Worm (Caenorhabditis elegans) whole organism, L3 larva: Measurements from ENCODE around the gene dpy-19.

ENCODE experiments used
- R02D3.7 ChIP-seq: fragments of 150-350 bp; optimal IDR thresholded peaks from 2 replicates; lab custom pipeline; 2014; ENCODE audit warnings: missing biosample characterization, missing genetic modification characterization
- ZK546.5 ChIP-seq: sonication (generic microtip); optimal IDR thresholded peaks from 2 replicates; lab custom pipeline; 2017; ENCODE audit warnings: missing biosample characterization, missing genetic modification characterization
- ama-1 ChIP-seq: fragments of 150-350 bp; optimal IDR thresholded peaks from 2 replicates; lab custom pipeline; 2018
- ceh-28 ChIP-seq: fragments of 150-350 bp; optimal IDR thresholded peaks from 2 replicates; lab custom pipeline; 2014; ENCODE audit warnings: missing biosample characterization, missing genetic modification reagents, missing genetic modification characterization
- ceh-82 ChIP-seq: fragments of 150-350 bp; optimal IDR thresholded peaks from 2 replicates; lab custom pipeline; 2014; ENCODE audit warnings: missing biosample characterization, missing genetic modification characterization
- daf-12 ChIP-seq: fragments of 150-350 bp; optimal IDR thresholded peaks from 2 replicates; lab custom pipeline; 2014; ENCODE audit warnings: missing biosample characterization, missing genetic modification reagents, missing genetic modification characterization
- egl-27 ChIP-seq: sonication (generic microtip); optimal IDR thresholded peaks from 4 replicates; lab custom pipeline; 2017; ENCODE audit warnings: missing biosample characterization, missing genetic modification reagents, missing genetic modification characterization
- egl-5 ChIP-seq: fragments of 150-350 bp; optimal IDR thresholded peaks from 2 replicates; lab custom pipeline; 2017; ENCODE audit warnings: missing biosample characterization, missing genetic modification reagents, missing genetic modification characterization, inconsistent platforms
- elt-1 ChIP-seq: fragments of 150-350 bp; optimal IDR thresholded peaks from 2 replicates; lab custom pipeline; 2014; ENCODE audit warnings: missing biosample characterization, missing genetic modification characterization
- elt-2 ChIP-seq: sonication (generic microtip); optimal IDR thresholded peaks from 2 replicates; lab custom pipeline; 2016; ENCODE audit warnings: missing genetic modification reagents, mild to moderate bottlenecking, missing genetic modification characterization, missing compliant biosample characterization
- eor-1 ChIP-seq, 2 experiments: fragments of 150-350 bp; optimal IDR thresholded peaks; 2 replicates each; lab custom pipeline; 2014 to 2018; ENCODE audit warnings: missing biosample characterization in 2 of 2, missing genetic modification characterization in 2 of 2
- fkh-10 ChIP-seq: sonication (generic microtip); optimal IDR thresholded peaks from 2 replicates; lab custom pipeline; 2017; ENCODE audit warnings: missing biosample characterization, missing genetic modification reagents, missing genetic modification characterization
- fkh-2 ChIP-seq: fragments of 150-350 bp; optimal IDR thresholded peaks from 2 replicates; lab custom pipeline; 2014; ENCODE audit warnings: missing biosample characterization, missing genetic modification reagents, missing genetic modification characterization
- fos-1 ChIP-seq: fragments of 150-350 bp; optimal IDR thresholded peaks from 2 replicates; lab custom pipeline; 2014; ENCODE audit warnings: missing biosample characterization, missing genetic modification characterization
- hmg-11 ChIP-seq: sonication (generic microtip); optimal IDR thresholded peaks from 2 replicates; lab custom pipeline; 2016; ENCODE audit warnings: missing genetic modification characterization, missing compliant biosample characterization
- jun-1 ChIP-seq: fragments of 150-350 bp; optimal IDR thresholded peaks from 2 replicates; lab custom pipeline; 2014; ENCODE audit warnings: missing biosample characterization, missing genetic modification reagents, missing genetic modification characterization
- lin-15B ChIP-seq: fragments of 150-350 bp; optimal IDR thresholded peaks from 2 replicates; lab custom pipeline; 2014; ENCODE audit warnings: missing biosample characterization, missing genetic modification characterization
- lin-39 ChIP-seq: fragments of 150-350 bp; optimal IDR thresholded peaks from 2 replicates; lab custom pipeline; 2018; ENCODE audit warnings: missing biosample characterization, missing genetic modification reagents, missing genetic modification characterization
- nfya-1 ChIP-seq: sonication (generic microtip); optimal IDR thresholded peaks from 2 replicates; lab custom pipeline; 2017; ENCODE audit warnings: missing genetic modification characterization, mild to moderate bottlenecking, missing compliant biosample characterization, antibody characterized with exemption, moderate library complexity; ENCODE audit not compliant: insufficient read depth
- nhr-11 ChIP-seq: fragments of 150-350 bp; optimal IDR thresholded peaks from 2 replicates; lab custom pipeline; 2014; ENCODE audit warnings: missing biosample characterization, missing genetic modification characterization
- nhr-12 ChIP-seq: fragments of 150-350 bp; optimal IDR thresholded peaks from 2 replicates; lab custom pipeline; 2014; ENCODE audit warnings: missing biosample characterization, missing genetic modification characterization
- nhr-23 ChIP-seq: fragments of 150-350 bp; optimal IDR thresholded peaks from 2 replicates; lab custom pipeline; 2014; ENCODE audit warnings: missing biosample characterization, missing genetic modification reagents, missing genetic modification characterization
- nhr-25 ChIP-seq: sonication (generic microtip); optimal IDR thresholded peaks from 2 replicates; lab custom pipeline; 2017; ENCODE audit warnings: missing biosample characterization, missing genetic modification characterization
- nhr-43 ChIP-seq: sonication (generic microtip); optimal IDR thresholded peaks from 2 replicates; lab custom pipeline; 2016; ENCODE audit warnings: mild to moderate bottlenecking, missing genetic modification characterization, missing compliant biosample characterization; ENCODE audit not compliant: poor library complexity, severe bottlenecking
- nhr-67 ChIP-seq: fragments of 150-350 bp; optimal IDR thresholded peaks from 2 replicates; lab custom pipeline; 2014; ENCODE audit warnings: missing biosample characterization, missing genetic modification characterization
- nhr-76 ChIP-seq: fragments of 150-350 bp; sonication (generic microtip); optimal IDR thresholded peaks from 5 replicates; lab custom pipeline; 2014; ENCODE audit warnings: missing biosample characterization, missing genetic modification characterization
- pha-4 ChIP-seq: fragments of 150-350 bp; optimal IDR thresholded peaks from 2 replicates; lab custom pipeline; 2014; ENCODE audit warnings: missing biosample characterization, missing genetic modification reagents, missing genetic modification characterization
- pqm-1 ChIP-seq: fragments of 150-350 bp; optimal IDR thresholded peaks from 2 replicates; lab custom pipeline; 2017; ENCODE audit warnings: missing biosample characterization, missing genetic modification characterization, inconsistent platforms
- skn-1 ChIP-seq: fragments of 150-350 bp; optimal IDR thresholded peaks from 2 replicates; lab custom pipeline; 2014; ENCODE audit warnings: missing biosample characterization, missing genetic modification characterization
- snpc-4 ChIP-seq: fragments of 150-350 bp; optimal IDR thresholded peaks from 2 replicates; lab custom pipeline; 2014; ENCODE audit warnings: missing biosample characterization, missing genetic modification characterization
- tbx-2 ChIP-seq: sonication (generic microtip); optimal IDR thresholded peaks from 2 replicates; lab custom pipeline; 2016; ENCODE audit warnings: mild to moderate bottlenecking, missing genetic modification characterization, missing compliant biosample characterization
- unc-39 ChIP-seq: sonication (generic microtip); optimal IDR thresholded peaks from 4 replicates; lab custom pipeline; 2017; ENCODE audit warnings: missing biosample characterization, missing genetic modification characterization
- zag-1 ChIP-seq: fragments of 150-350 bp; optimal IDR thresholded peaks from 2 replicates; lab custom pipeline; 2014; ENCODE audit warnings: missing biosample characterization, missing genetic modification characterization
- ztf-11 ChIP-seq: fragments of 150-350 bp; optimal IDR thresholded peaks from 2 replicates; lab custom pipeline; 2014; ENCODE audit warnings: missing biosample characterization, missing genetic modification characterization

dpy-19 gene

ce11 chrIII:8700289-8700957 lies 33.1 kb upstream of the dpy-19 start, which contains the start of the genes sdz-1 and vps-33.1:
sdz-1 (minus strand) TSS chrIII:8700339.
vps-33.1 (plus strand) TSS chrIII:8700927.
- TF ChIP-seq nhr-67 (no peak), snpc-4 (peak; percentile 53), nhr-23 (peak; percentile 38), lin-39 (tag; lab: Kevin White, UChicago) (peak; percentile 51), ztf-11 (tag; lab: Kevin White, UChicago) (no peak), fkh-2 (tag; lab: Kevin White, UChicago) (no peak), ama-1 (lab: Kevin White, UChicago) (no peak), lin-15B (peak; percentile 86), R02D3.7 (tag; lab: Kevin White, UChicago) (peak; percentile 27), nhr-25 (peak; percentile 21), nfya-1 (tag; lab: Kevin White, UChicago) (peak; percentile 83), nhr-43 (tag; lab: Kevin White, UChicago) (peak; percentile 42)
- TF ChIP-seq, all 47 proteins: peak for 8

ce11 chrIII:8697268-8697907 lies 30.1 kb upstream of the dpy-19 start:
- TF ChIP-seq tbx-2 (tag; lab: Kevin White, UChicago) = no peak
- no peak for TF ChIP-seq eor-1 (tag; optimal IDR thresholded peaks at IDR 0.05; lab: Kevin White, UChicago)
- TF ChIP-seq fkh-2 (tag; lab: Kevin White, UChicago) = no peak
- TF ChIP-seq zag-1 (tag; lab: Kevin White, UChicago) = no peak
- TF ChIP-seq elt-1 = no peak
- TF ChIP-seq nhr-12 (tag; lab: Kevin White, UChicago) = no peak
- no peak for TF ChIP-seq egl-27 (tag; lab: Kevin White, UChicago)
- no peak for TF ChIP-seq pha-4 (tag; lab: Kevin White, UChicago)

- TF ChIP-seq unc-39 (tag; lab: Kevin White, UChicago) = no peak
- peak; percentile 16 for TF ChIP-seq nhr-23
- peak; percentile 36 for TF ChIP-seq elt-2
- no peak for TF ChIP-seq nhr-76 (tag; lab: Kevin White, UChicago)
- TF ChIP-seq fkh-2 (tag; lab: Kevin White, UChicago) = no peak
- peak; percentile 33 for TF ChIP-seq pqm-1 (tag; lab: Kevin White, UChicago)
- TF ChIP-seq skn-1 (tag; lab: Kevin White, UChicago) = peak; percentile 2
- peak; percentile 38 for TF ChIP-seq fos-1 (tag; lab: Kevin White, UChicago)
- TF ChIP-seq R02D3.7 (tag; lab: Kevin White, UChicago) = no peak
- TF ChIP-seq nfya-1 (tag; lab: Kevin White, UChicago) = peak; percentile 53
- TF ChIP-seq ceh-28 (tag; lab: Kevin White, UChicago) = peak; percentile 7
- peak; percentile 5 for TF ChIP-seq lin-15B
- no peak for TF ChIP-seq elt-1
- peak; percentile 38 for TF ChIP-seq pha-4 (tag; lab: Kevin White, UChicago)
- peak; percentile 37 for TF ChIP-seq jun-1
These were observed 29.4 kb upstream of the dpy-19 start for ce11 chrIII:8696680-8697079.

- TF ChIP-seq pha-4 (tag; lab: Kevin White, UChicago) = peak; percentile 3
- no peak for TF ChIP-seq daf-12 (tag; lab: Kevin White, UChicago)
- TF ChIP-seq elt-1 = no peak
These were observed 26.0 kb upstream of the dpy-19 start, which contains the start of gene B0303.7 for ce11 chrIII:8693322-8693721. B0303.7 (plus strand) TSS chrIII:8693622.

ce11 chrIII:8689655-8690054 lies 22.4 kb upstream of the dpy-19 start, which contains the start of gene B0303.4:
B0303.4 (plus strand) TSS chrIII:8689850.
- TF ChIP-seq nfya-1 (tag; lab: Kevin White, UChicago) (peak; percentile 77), ceh-28 (tag; lab: Kevin White, UChicago) (peak; percentile 54), snpc-4 (peak; percentile 66), pha-4 (tag; lab: Kevin White, UChicago) (peak; percentile 88), ZK546.5 (tag; lab: Kevin White, UChicago) (no peak), lin-39 (tag; lab: Kevin White, UChicago) (peak; percentile 40), pqm-1 (tag; lab: Kevin White, UChicago) (peak; percentile 18), nhr-11 (tag; lab: Kevin White, UChicago) (no peak), fkh-10 (GFP tag; lab: Kevin White, UChicago) (no peak), egl-5 (tag; lab: Kevin White, UChicago) (peak; percentile 49), hmg-11 (tag; lab: Kevin White, UChicago) (peak; percentile 55), nhr-43 (tag; lab: Kevin White, UChicago) (no peak), lin-15B (peak; percentile 67), skn-1 (tag; lab: Kevin White, UChicago) (peak; percentile 74), elt-2 (peak; percentile 30), nhr-25 (peak; percentile 10), nhr-23 (peak; percentile 34), ceh-82 (tag; lab: Kevin White, UChicago) (no peak)
